Fruit fly (Drosophila melanogaster) whole organism, pupa: ENCODE data around the gene CG9933.

Experiments
- CG13204 ChIP-seq: fragments of 200-800 bp; sonication (Bioruptor generic); optimal IDR thresholded peaks from 2 replicates; lab custom pipeline; 2018; ENCODE audit warnings: missing biosample characterization, mild to moderate bottlenecking, missing genetic modification characterization, moderate library complexity
- EcR ChIP-seq: fragments of 200-800 bp; sonication (Bioruptor generic); optimal IDR thresholded peaks from 3 replicates; lab custom pipeline; 2019; ENCODE audit warnings: missing biosample characterization, missing genetic modification characterization, mild to moderate bottlenecking, moderate library complexity, missing genetic modification reagents
- rn ChIP-seq: fragments of 200-800 bp; sonication (Bioruptor generic); IDR thresholded peaks from 2 replicates; pipeline ENCODE4 v1.3.6; 2022; ENCODE audit warnings: missing biosample characterization, missing genetic modification characterization

- no peak for TF ChIP-seq rn (GFP tag; lab: Robert Waterston, UW)
- no peak for TF ChIP-seq EcR (GFP tag; lab: Kevin White, UChicago)
- no peak for TF ChIP-seq CG13204 (GFP tag; lab: Kevin White, UChicago)
These were observed 42.6 kb downstream of the CG9933 start, which contains the start of gene Vha68-3 for dm6 chr2L:12978486-12978885.
